Fruit fly (Drosophila melanogaster): ENCODE data around the gene CG13692.
A peak's percentile ranks its signal among the peaks of the same experiment; 100 is the strongest.

The CG13692 gene

dm6 chr2L:377780-378222 lies 43.8 kb upstream of the CG13692 start, which contains the start of gene al (continued):
- TF ChIP-seq CG15696 (tag; optimal IDR thresholded peaks at IDR 0.05) (no peak), Trl (optimal IDR thresholded peaks at IDR 0.05) (peak; percentile 54 to 63), Trl (GFP tag; optimal IDR thresholded peaks at IDR 0.05) (no peak), Doc3 (GFP tag; IDR thresholded peaks at IDR 0.05; ENCODE audit: partially characterized antibody) (no peak), CG1233 (GFP tag; optimal IDR thresholded peaks at IDR 0.05) (no peak), z (GFP tag; IDR thresholded peaks at IDR 0.05) (0 out of 3 replicates have a peak, but pooled peaks have one; percentile 46), abd-A (tag; optimal IDR thresholded peaks at IDR 0.05) (peak; percentile 48), CG8924 (tag; optimal IDR thresholded peaks at IDR 0.05) (no peak), CG34422 (GFP tag; IDR thresholded peaks at IDR 0.05) (no peak), CG9817 (tag; optimal IDR thresholded peaks at IDR 0.05) (no peak), CG14441 (GFP tag; IDR thresholded peaks at IDR 0.05) (0 out of 2 replicates have a peak, but pooled peaks have one; percentile 28), HLH4C (GFP tag; IDR thresholded peaks at IDR 0.05; ENCODE audit: partially characterized antibody) (0 out of 3 replicates have a peak, but pooled peaks have one; percentile 20), CG11696 (GFP tag; IDR thresholded peaks at IDR 0.05) (no peak), CG4360 (GFP tag; IDR thresholded peaks at IDR 0.05) (peak; percentile 81), CG10543 (GFP tag; optimal IDR thresholded peaks at IDR 0.05) (peak; percentile 49), CrebB (tag; optimal IDR thresholded peaks at IDR 0.05) (no peak), sens (GFP tag) (peak; percentile 12), disco-r (GFP tag; optimal IDR thresholded peaks at IDR 0.05) (no peak), CG12769 (tag; optimal IDR thresholded peaks at IDR 0.05) (peak; percentile 37), Nf-YA (GFP tag; IDR thresholded peaks at IDR 0.05) (peak; percentile 87), CG1832 (GFP tag; optimal IDR thresholded peaks at IDR 0.05) (peak; percentile 86), zen2 (GFP tag; IDR thresholded peaks at IDR 0.05; ENCODE audit: partially characterized antibody) (no peak), CG8359 (GFP tag; optimal IDR thresholded peaks at IDR 0.05; ENCODE audit: borderline replicate concordance) (no peak), HHEX (GFP tag; optimal IDR thresholded peaks at IDR 0.05) (no peak), Aef1 (GFP tag; IDR thresholded peaks at IDR 0.05) (peak; percentile 88), Hsf (GFP tag; optimal IDR thresholded peaks at IDR 0.05) (no peak), row (GFP tag; IDR thresholded peaks at IDR 0.05) (0 out of 3 replicates have a peak, but pooled peaks have one; percentile 14), CG18011 (GFP tag; optimal IDR thresholded peaks at IDR 0.05) (peak; percentile 90), onecut (GFP tag; IDR thresholded peaks at IDR 0.05) (peak; percentile 82), CG9932 (GFP tag; IDR thresholded peaks at IDR 0.05) (no peak), kni (GFP tag; optimal IDR thresholded peaks at IDR 0.05) (peak; percentile 73), wek (GFP tag; optimal IDR thresholded peaks at IDR 0.05) (no peak), CG11504 (tag; optimal IDR thresholded peaks at IDR 0.05) (peak; percentile 34), klu (GFP tag; IDR thresholded peaks at IDR 0.05) (no peak), CG10321 (GFP tag; IDR thresholded peaks at IDR 0.05) (peak; percentile 77), Dref (GFP tag; IDR thresholded peaks at IDR 0.05) (no peak), trem (tag; optimal IDR thresholded peaks at IDR 0.05) (no peak), slp2 (GFP tag; optimal IDR thresholded peaks at IDR 0.05) (no peak), MBD-R2 (GFP tag; IDR thresholded peaks at IDR 0.05) (peak; percentile 7; the same call in 1 of the 2 replicates), Taf1 (GFP tag; IDR thresholded peaks at IDR 0.05) (no peak), Hr78 (GFP tag; optimal IDR thresholded peaks at IDR 0.05) (peak in 1 of 2 experiments; percentile 12), CG13287 (GFP tag; IDR thresholded peaks at IDR 0.05; ENCODE audit: partially characterized antibody) (peak; percentile 20; the same call in 1 of the 2 replicates), ci (GFP tag; IDR thresholded peaks at IDR 0.05) (peak; percentile 69; the same call in 2 of the 3 replicates)

Measured in whole organism, embryonic.